Worm (Caenorhabditis elegans) whole organism, L3 larva: Measurements from ENCODE around the gene F47B8.4.

ENCODE experiments used
- elt-2 ChIP-seq: sonication (generic microtip); optimal IDR thresholded peaks from 2 replicates; lab custom pipeline; 2016; ENCODE audit warnings: missing genetic modification reagents, mild to moderate bottlenecking, missing genetic modification characterization, missing compliant biosample characterization
- jun-1 ChIP-seq: fragments of 150-350 bp; optimal IDR thresholded peaks from 2 replicates; lab custom pipeline; 2014; ENCODE audit warnings: missing biosample characterization, missing genetic modification reagents, missing genetic modification characterization
- nhr-12 ChIP-seq: fragments of 150-350 bp; optimal IDR thresholded peaks from 2 replicates; lab custom pipeline; 2014; ENCODE audit warnings: missing biosample characterization, missing genetic modification characterization
- nhr-25 ChIP-seq: sonication (generic microtip); optimal IDR thresholded peaks from 2 replicates; lab custom pipeline; 2017; ENCODE audit warnings: missing biosample characterization, missing genetic modification characterization
- pha-4 ChIP-seq: fragments of 150-350 bp; optimal IDR thresholded peaks from 2 replicates; lab custom pipeline; 2014; ENCODE audit warnings: missing biosample characterization, missing genetic modification reagents, missing genetic modification characterization

- TF ChIP-seq elt-2 (tag; lab: Kevin White, UChicago), result no peak
- TF ChIP-seq nhr-25 (tag; lab: Kevin White, UChicago), result no peak
- no peak for TF ChIP-seq nhr-12
- TF ChIP-seq jun-1, result no peak
- TF ChIP-seq pha-4 (tag; lab: Kevin White, UChicago), result no peak
Observed at ce11 chrV:14369412-14369811, 44.9 kb upstream of the F47B8.4 start.
